Fruit fly (Drosophila melanogaster): ENCODE results near the gene MICU1.

MICU1 gene

DNA sequence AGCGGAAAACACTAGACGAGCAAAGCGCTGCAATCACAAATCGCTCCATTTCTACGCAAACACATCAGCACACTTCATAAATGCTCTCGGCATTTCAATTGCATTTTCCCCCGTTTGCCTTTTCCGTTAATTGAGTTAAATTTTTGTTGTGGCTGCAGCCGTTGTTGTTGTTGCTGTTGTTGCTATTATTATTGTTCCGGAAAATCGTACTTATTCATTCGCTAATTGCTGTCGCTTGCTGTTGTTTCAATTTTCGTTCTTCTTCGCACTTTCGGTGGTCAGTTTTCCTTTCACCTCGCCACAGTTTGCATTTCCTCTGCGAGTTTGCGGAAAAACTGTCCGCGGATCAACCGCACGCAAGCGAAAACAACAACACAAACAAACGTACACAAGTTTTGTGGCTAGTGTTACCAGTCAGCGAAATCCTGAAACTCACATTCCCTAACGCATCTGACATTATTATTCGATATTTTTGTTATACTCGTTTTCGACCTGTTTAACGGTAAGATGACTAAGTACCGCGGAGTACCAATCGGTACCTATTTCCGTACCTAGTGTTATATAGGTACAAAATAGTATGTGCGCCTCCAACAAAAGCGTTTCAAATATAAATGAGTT is 37.7 kb downstream of the MICU1 start, which contains the start of gene CG13784:
Gene CG13784, minus strand, starts transcription at position 384 of the 618 bp plus-strand sequence.
- TF ChIP-seq sv (GFP tag; optimal IDR thresholded peaks at IDR 0.05) (no peak), usp (GFP tag; optimal IDR thresholded peaks at IDR 0.05) (no peak), dsf (GFP tag; optimal IDR thresholded peaks at IDR 0.05; ENCODE audit: borderline replicate concordance) (no peak), foxo (GFP tag; optimal IDR thresholded peaks at IDR 0.05) (peak in 1 of 2 experiments; percentile 27), h (GFP tag; optimal IDR thresholded peaks at IDR 0.05) (no peak), Dif (GFP tag; optimal IDR thresholded peaks at IDR 0.05; ENCODE audit: partially characterized antibody) (peak; percentile 17), br (GFP tag; optimal IDR thresholded peaks at IDR 0.05) (peak; percentile 13), Abd-B (GFP tag; optimal IDR thresholded peaks at IDR 0.05) (no peak), dmrt93B (GFP tag; optimal IDR thresholded peaks at IDR 0.05) (no peak), woc (GFP tag; optimal IDR thresholded peaks at IDR 0.05) (peak; percentile 52), jim (GFP tag; optimal IDR thresholded peaks at IDR 0.05) (no peak), CG9705 (GFP tag; optimal IDR thresholded peaks at IDR 0.05) (no peak), tai (GFP tag; optimal IDR thresholded peaks at IDR 0.05) (peak; percentile 55), N (GFP tag; optimal IDR thresholded peaks at IDR 0.05) (peak; percentile 95), CrebA (GFP tag; optimal IDR thresholded peaks at IDR 0.05; ENCODE audit: borderline replicate concordance) (no peak), fru (GFP tag; optimal IDR thresholded peaks at IDR 0.05) (no peak), Myc (optimal IDR thresholded peaks at IDR 0.05) (peak; percentile 73), Sp1 (GFP tag; optimal IDR thresholded peaks at IDR 0.05) (peak; percentile 40), Mio (GFP tag; optimal IDR thresholded peaks at IDR 0.05) (no peak), pan (optimal IDR thresholded peaks at IDR 0.05) (no peak), CG32264 (GFP tag; optimal IDR thresholded peaks at IDR 0.05) (no peak), Hnf4 (GFP tag; optimal IDR thresholded peaks at IDR 0.05) (peak; percentile 46), brk (GFP tag; optimal IDR thresholded peaks at IDR 0.05) (peak; percentile 35), OdsH (GFP tag; optimal IDR thresholded peaks at IDR 0.05) (peak; percentile 15), Jra (GFP tag; optimal IDR thresholded peaks at IDR 0.05) (peak; percentile 58), rgr (GFP tag; optimal IDR thresholded peaks at IDR 0.05) (peak; percentile 23), HLH106 (tag; optimal IDR thresholded peaks at IDR 0.05) (peak; percentile 23), Hr78 (GFP tag; optimal IDR thresholded peaks at IDR 0.05) (peak; percentile 27), ey (GFP tag; optimal IDR thresholded peaks at IDR 0.05) (no peak), Rel (GFP tag; optimal IDR thresholded peaks at IDR 0.05) (no peak), Rel (tag; optimal IDR thresholded peaks at IDR 0.05) (peak; percentile 59), dl (GFP tag; optimal IDR thresholded peaks at IDR 0.05; ENCODE audit: insufficient read depth in 1 of 2, partially characterized antibody in 2 of 2) (no peak), Vsx2 (GFP tag; optimal IDR thresholded peaks at IDR 0.05; ENCODE audit: partially characterized antibody) (no peak), lola (GFP tag; optimal IDR thresholded peaks at IDR 0.05) (no peak), Dfd (GFP tag; optimal IDR thresholded peaks at IDR 0.05) (no peak), sage (GFP tag; optimal IDR thresholded peaks at IDR 0.05) (no peak), Hr83 (GFP tag; optimal IDR thresholded peaks at IDR 0.05; ENCODE audit: poor library complexity, severe bottlenecking) (peak; percentile 53), psq (GFP tag; optimal IDR thresholded peaks at IDR 0.05) (no peak), GATAd (GFP tag; optimal IDR thresholded peaks at IDR 0.05) (no peak)

DNA sequence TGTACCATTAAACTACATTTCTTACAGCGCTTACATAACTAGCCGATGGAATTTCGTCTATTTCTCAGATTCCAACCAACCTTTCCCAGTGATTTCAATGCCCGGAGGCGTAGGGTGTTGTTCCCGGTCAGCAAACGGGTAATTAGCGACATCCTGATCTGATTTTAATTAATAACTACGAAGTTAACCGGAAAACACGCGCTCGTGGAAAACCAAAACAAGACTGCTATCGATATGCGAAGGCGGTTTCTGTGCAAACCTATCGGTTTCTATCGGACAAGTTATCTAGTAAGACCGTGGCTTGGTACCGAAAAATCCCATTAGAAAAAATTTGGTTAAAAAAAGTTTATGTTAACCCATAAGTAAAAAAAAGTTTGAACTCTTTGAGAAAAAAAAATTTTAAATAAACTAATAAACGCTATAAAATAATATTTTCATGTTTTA is 40.8 kb downstream of the MICU1 start, which contains the start of gene mEFG1:
Gene mEFG1, minus strand, starts transcription at position 253 of the 444 bp plus-strand sequence.
- TF ChIP-seq GATAd (GFP tag; optimal IDR thresholded peaks at IDR 0.05) (no peak), foxo (GFP tag; optimal IDR thresholded peaks at IDR 0.05) (no peak), brk (GFP tag; optimal IDR thresholded peaks at IDR 0.05) (no peak)

DNA sequence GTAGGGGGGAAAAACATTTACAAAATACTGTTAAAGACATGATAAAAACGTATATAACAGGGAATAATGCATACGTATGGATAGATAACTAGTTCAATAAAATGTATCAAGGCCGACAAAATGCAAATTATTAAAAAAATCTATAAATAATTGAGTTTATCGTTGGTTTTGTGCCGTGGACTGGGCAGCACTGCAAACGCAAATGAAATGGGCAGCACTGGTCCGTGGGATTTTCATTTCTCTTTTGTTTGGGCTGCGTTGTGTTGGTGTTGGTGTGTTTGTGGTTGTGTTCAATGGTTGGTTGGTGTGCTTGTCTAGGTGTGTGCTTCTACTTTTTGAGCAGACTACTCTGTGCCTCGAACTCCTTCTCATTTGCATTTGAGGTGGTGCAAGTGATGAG is 44.6 kb downstream of the MICU1 start:
- TF ChIP-seq sv (GFP tag; optimal IDR thresholded peaks at IDR 0.05) (no peak), Mio (GFP tag; optimal IDR thresholded peaks at IDR 0.05) (no peak), HLH106 (tag; optimal IDR thresholded peaks at IDR 0.05) (no peak), pan (optimal IDR thresholded peaks at IDR 0.05) (no peak), brk (GFP tag; optimal IDR thresholded peaks at IDR 0.05) (no peak)
